Worm (Caenorhabditis elegans) whole organism, L4 larva: Measurements from ENCODE around the gene F26F4.2.

ENCODE experiments used
- ama-1 ChIP-seq: fragments of 150-350 bp; optimal IDR thresholded peaks from 2 replicates; lab custom pipeline; 2014; ENCODE audit warnings: inconsistent platforms, mixed read lengths
- lin-15B ChIP-seq: fragments of 150-350 bp; sonication (generic microtip); optimal IDR thresholded peaks from 3 replicates; lab custom pipeline; 2014; ENCODE audit warnings: missing biosample characterization, missing genetic modification characterization
- lin-29 ChIP-seq: fragments of 200-800 bp; sonication (Bioruptor generic); IDR thresholded peaks from 2 replicates; pipeline ENCODE4 v1.3.6; 2022; ENCODE audit warnings: missing genetic modification reagents, missing genetic modification characterization, missing compliant biosample characterization
- lin-39 ChIP-seq: fragments of 150-350 bp; optimal IDR thresholded peaks from 2 replicates; lab custom pipeline; 2014; ENCODE audit warnings: missing biosample characterization, missing genetic modification reagents, missing genetic modification characterization
- nhr-25 ChIP-seq: sonication (generic microtip); optimal IDR thresholded peaks from 2 replicates; lab custom pipeline; 2017; ENCODE audit warnings: missing genetic modification characterization, mild to moderate bottlenecking, missing compliant biosample characterization, antibody characterized with exemption, moderate library complexity, borderline replicate concordance; ENCODE audit not compliant: insufficient read depth
- nhr-48 ChIP-seq: sonication (generic microtip); optimal IDR thresholded peaks from 2 replicates; lab custom pipeline; 2016; ENCODE audit warnings: mild to moderate bottlenecking, missing genetic modification characterization, missing compliant biosample characterization
- nhr-6 ChIP-seq: fragments of 150-350 bp; optimal IDR thresholded peaks from 2 replicates; lab custom pipeline; 2014; ENCODE audit warnings: missing biosample characterization, missing genetic modification characterization
- nhr-77 ChIP-seq: fragments of 150-350 bp; optimal IDR thresholded peaks from 2 replicates; lab custom pipeline; 2014; ENCODE audit warnings: missing biosample characterization, missing genetic modification characterization
- snpc-4 ChIP-seq: fragments of 150-350 bp; optimal IDR thresholded peaks from 2 replicates; lab custom pipeline; 2014; ENCODE audit warnings: missing biosample characterization, missing genetic modification characterization
- spr-3 ChIP-seq: fragments of 200-800 bp; sonication (Bioruptor generic); optimal IDR thresholded peaks from 2 replicates; lab custom pipeline; 2018; ENCODE audit warnings: mild to moderate bottlenecking, missing genetic modification characterization, missing compliant biosample characterization
- tra-1 ChIP-seq: fragments of 200-800 bp; sonication (Bioruptor generic); IDR thresholded peaks from 2 replicates; pipeline ENCODE4 v1.3.6; 2022; ENCODE audit warnings: missing genetic modification reagents, missing genetic modification characterization, missing compliant biosample characterization
- unc-39 ChIP-seq: sonication (generic microtip); optimal IDR thresholded peaks from 2 replicates; lab custom pipeline; 2017; ENCODE audit warnings: missing biosample characterization, missing genetic modification characterization
- ztf-7 ChIP-seq: fragments of 150-350 bp; optimal IDR thresholded peaks from 2 replicates; lab custom pipeline; 2014; ENCODE audit warnings: missing biosample characterization, missing genetic modification characterization

ce11 chrIII:4883429-4883828 lies 27.6 kb upstream of the F26F4.2 start, which contains the start of gene clec-5:
- TF ChIP-seq tra-1 (no peak), lin-39 (tag; lab: Kevin White, UChicago) (no peak), unc-39 (tag; lab: Kevin White, UChicago) (no peak), snpc-4 (tag; lab: Kevin White, UChicago) (no peak), nhr-6 (tag; lab: Kevin White, UChicago) (no peak), ztf-7 (tag; lab: Kevin White, UChicago) (no peak), lin-15B (tag; lab: Kevin White, UChicago) (no peak), nhr-48 (no peak), nhr-25 (no peak), spr-3 (GFP tag; lab: Kevin White, UChicago) (no peak), lin-29 (GFP tag; lab: Robert Waterston, UW) (no peak), ama-1 (lab: Kevin White, UChicago) (no peak), nhr-77 (tag; lab: Kevin White, UChicago) (no peak)
